Fruit fly (Drosophila melanogaster) whole organism, embryonic: Measurements from ENCODE around the gene CG7409.

Source experiments
- Ada2b ChIP-seq: fragments of 200-800 bp; sonication (Bioruptor generic); IDR thresholded peaks from 2 replicates; pipeline ENCODE4 v1.3.6; 2022; ENCODE audit warnings: missing biosample characterization, missing genetic modification characterization
- Adf1 ChIP-seq: fragments of 200-800 bp; sonication (Bioruptor generic); IDR thresholded peaks from 2 replicates; pipeline ENCODE4 v1.3.6; 2022; ENCODE audit warnings: missing biosample characterization, missing genetic modification characterization
- Bteb2 ChIP-seq: fragments of 200-800 bp; sonication (Bioruptor generic); optimal IDR thresholded peaks from 2 replicates; lab custom pipeline; 2016; ENCODE audit warnings: missing biosample characterization, missing genetic modification characterization
- CG10366 ChIP-seq: fragments of 200-800 bp; sonication (Bioruptor generic); IDR thresholded peaks from 2 replicates; pipeline ENCODE4 v1.3.6; 2022; ENCODE audit warnings: missing biosample characterization, missing genetic modification characterization
- CG10543 ChIP-seq: fragments of 200-800 bp; sonication (Bioruptor generic); optimal IDR thresholded peaks from 3 replicates; lab custom pipeline; 2017; ENCODE audit warnings: missing biosample characterization, mild to moderate bottlenecking, missing genetic modification characterization, moderate library complexity
- CG11085 ChIP-seq: fragments of 200-800 bp; sonication (Bioruptor generic); IDR thresholded peaks from 2 replicates; pipeline ENCODE4 v1.3.6; 2022; ENCODE audit warnings: missing biosample characterization, missing genetic modification characterization
- CG12155 ChIP-seq: fragments of 200-800 bp; sonication (Bioruptor generic); optimal IDR thresholded peaks from 3 replicates; lab custom pipeline; 2016; ENCODE audit warnings: missing biosample characterization, missing genetic modification characterization
- CG12299 ChIP-seq: fragments of 200-800 bp; sonication (Bioruptor generic); optimal IDR thresholded peaks from 2 replicates; lab custom pipeline; 2018; ENCODE audit warnings: missing biosample characterization, mild to moderate bottlenecking, missing genetic modification characterization
- CG13624 ChIP-seq: fragments of 200-800 bp; sonication (Bioruptor generic); optimal IDR thresholded peaks from 2 replicates; lab custom pipeline; 2016; ENCODE audit warnings: missing biosample characterization, missing genetic modification characterization
- CG14014 ChIP-seq: fragments of 200-800 bp; sonication (Bioruptor generic); IDR thresholded peaks from 2 replicates; pipeline ENCODE4 v1.3.6; 2022; ENCODE audit warnings: missing biosample characterization, missing genetic modification characterization
- CG17361 ChIP-seq: fragments of 200-800 bp; sonication (Bioruptor generic); IDR thresholded peaks from 3 replicates; pipeline ENCODE4 v1.3.6; 2022; ENCODE audit warnings: missing biosample characterization, missing genetic modification characterization
- CG17568 ChIP-seq: fragments of 200-800 bp; sonication (Bioruptor generic); optimal IDR thresholded peaks from 2 replicates; lab custom pipeline; 2018; ENCODE audit warnings: missing biosample characterization, mild to moderate bottlenecking, missing genetic modification characterization, moderate library complexity
- CG18476 ChIP-seq: fragments of 200-800 bp; sonication (Bioruptor generic); optimal IDR thresholded peaks from 2 replicates; lab custom pipeline; 2016; ENCODE audit warnings: missing biosample characterization, mild to moderate bottlenecking, missing genetic modification characterization
- CG18599 ChIP-seq: fragments of 200-800 bp; sonication (Bioruptor generic); optimal IDR thresholded peaks from 3 replicates; lab custom pipeline; 2017; ENCODE audit warnings: missing biosample characterization, missing genetic modification characterization, mild to moderate bottlenecking, moderate library complexity, missing genetic modification reagents
- CG2120 ChIP-seq: fragments of 200-800 bp; sonication (Bioruptor generic); optimal IDR thresholded peaks from 3 replicates; lab custom pipeline; 2016; ENCODE audit warnings: missing biosample characterization, missing genetic modification characterization
- CG30403 ChIP-seq: fragments of 200-800 bp; sonication (Bioruptor generic); optimal IDR thresholded peaks from 3 replicates; lab custom pipeline; 2016; ENCODE audit warnings: missing biosample characterization, missing genetic modification characterization
- CG32532 ChIP-seq: fragments of 200-800 bp; sonication (Bioruptor generic); IDR thresholded peaks from 2 replicates; pipeline ENCODE4 v1.3.6; 2022; ENCODE audit warnings: missing biosample characterization, missing genetic modification characterization
- CG34224 ChIP-seq: fragments of 200-800 bp; sonication (Bioruptor generic); IDR thresholded peaks from 3 replicates; pipeline ENCODE4 v1.3.6; 2022; ENCODE audit warnings: missing biosample characterization, missing genetic modification characterization; ENCODE audit not compliant: partially characterized antibody
- CG34376 ChIP-seq: fragments of 200-800 bp; sonication (Bioruptor generic); optimal IDR thresholded peaks from 2 replicates; lab custom pipeline; 2018; ENCODE audit warnings: missing biosample characterization, mild to moderate bottlenecking, missing genetic modification characterization
- CG4424 ChIP-seq: fragments of 200-800 bp; sonication (Bioruptor generic); optimal IDR thresholded peaks from 3 replicates; lab custom pipeline; 2016; ENCODE audit warnings: missing biosample characterization, missing genetic modification characterization
- CG7556 ChIP-seq: fragments of 200-800 bp; sonication (Bioruptor generic); optimal IDR thresholded peaks from 2 replicates; lab custom pipeline; 2017; ENCODE audit warnings: missing biosample characterization, mild to moderate bottlenecking, missing genetic modification characterization
- CG9817 ChIP-seq: fragments of 200-800 bp; sonication (Bioruptor generic); optimal IDR thresholded peaks from 2 replicates; lab custom pipeline; 2018; ENCODE audit warnings: missing biosample characterization, mild to moderate bottlenecking, missing genetic modification characterization, moderate library complexity
- CG9932 ChIP-seq: fragments of 200-800 bp; sonication (Bioruptor generic); IDR thresholded peaks from 2 replicates; pipeline ENCODE4 v1.3.6; 2022; ENCODE audit warnings: missing biosample characterization, missing genetic modification characterization
- Dbx ChIP-seq: fragments of 200-800 bp; sonication (Bioruptor generic); IDR thresholded peaks from 3 replicates; pipeline ENCODE4 v1.3.6; 2022; ENCODE audit warnings: missing biosample characterization, missing genetic modification characterization
- Ets65A ChIP-seq: fragments of 200-800 bp; sonication (Bioruptor generic); peaks from one replicate; lab custom pipeline; 2016; ENCODE audit warnings: missing biosample characterization, missing genetic modification characterization
- HLH54F ChIP-seq: fragments of 200-800 bp; sonication (Bioruptor generic); optimal IDR thresholded peaks from 3 replicates; lab custom pipeline; 2016; ENCODE audit warnings: missing biosample characterization, missing genetic modification characterization
- Hey ChIP-seq: fragments of 200-800 bp; sonication (Bioruptor generic); optimal IDR thresholded peaks from 3 replicates; lab custom pipeline; 2018; ENCODE audit warnings: missing biosample characterization, mild to moderate bottlenecking, missing genetic modification characterization
- Hmr ChIP-seq: fragments of 200-800 bp; sonication (Bioruptor generic); optimal IDR thresholded peaks from 3 replicates; lab custom pipeline; 2017; ENCODE audit warnings: mild to moderate bottlenecking, missing biosample characterization, missing genetic modification reagents, missing genetic modification characterization
- MBD-R2 ChIP-seq: fragments of 200-800 bp; sonication (Bioruptor generic); IDR thresholded peaks from 2 replicates; pipeline ENCODE4 v1.3.6; 2022; ENCODE audit warnings: missing biosample characterization, missing genetic modification characterization
- MTF-1 ChIP-seq: fragments of 200-800 bp; sonication (Bioruptor generic); optimal IDR thresholded peaks from 2 replicates; lab custom pipeline; 2018; ENCODE audit warnings: missing biosample characterization, mild to moderate bottlenecking, missing genetic modification characterization, borderline replicate concordance
- Med ChIP-seq: fragments of 200-800 bp; sonication (Bioruptor generic); peaks from one replicate; lab custom pipeline; 2016; ENCODE audit warnings: missing biosample characterization, missing genetic modification characterization, mild to moderate bottlenecking, inconsistent platforms, moderate library complexity
- Myb ChIP-seq: fragments of 200-800 bp; sonication (Bioruptor generic); optimal IDR thresholded peaks from 2 replicates; lab custom pipeline; 2016; ENCODE audit warnings: missing biosample characterization, missing genetic modification characterization
- NFAT ChIP-seq: fragments of 200-800 bp; sonication (Bioruptor generic); IDR thresholded peaks from 2 replicates; pipeline ENCODE4 v1.3.6; 2022; ENCODE audit warnings: missing biosample characterization, missing genetic modification characterization
- Rfx ChIP-seq: fragments of 200-800 bp; sonication (Bioruptor generic); IDR thresholded peaks from 2 replicates; pipeline ENCODE4 v1.3.6; 2022; ENCODE audit warnings: missing biosample characterization, missing genetic modification characterization
- caup ChIP-seq: fragments of 200-800 bp; sonication (Bioruptor generic); optimal IDR thresholded peaks from 3 replicates; lab custom pipeline; 2017; ENCODE audit warnings: missing biosample characterization, mild to moderate bottlenecking, missing genetic modification characterization, moderate library complexity; ENCODE audit not compliant: severe bottlenecking
- ems ChIP-seq: fragments of 200-800 bp; sonication (Bioruptor generic); optimal IDR thresholded peaks from 3 replicates; lab custom pipeline; 2016; ENCODE audit warnings: missing biosample characterization, missing genetic modification characterization
- gt ChIP-seq: fragments of 200-800 bp; sonication (Bioruptor generic); IDR thresholded peaks from 2 replicates; pipeline ENCODE4 v1.3.6; 2022; ENCODE audit warnings: missing biosample characterization, missing genetic modification characterization
- klu ChIP-seq: fragments of 200-800 bp; sonication (Bioruptor generic); IDR thresholded peaks from 2 replicates; pipeline ENCODE4 v1.3.6; 2022; ENCODE audit warnings: missing biosample characterization, missing genetic modification characterization
- lab ChIP-seq: fragments of 200-800 bp; sonication (Bioruptor generic); optimal IDR thresholded peaks from 3 replicates; lab custom pipeline; 2017; ENCODE audit warnings: missing biosample characterization, missing genetic modification characterization, mild to moderate bottlenecking, moderate library complexity, missing genetic modification reagents
- lilli ChIP-seq: fragments of 200-800 bp; sonication (Bioruptor generic); optimal IDR thresholded peaks from 3 replicates; lab custom pipeline; 2016; ENCODE audit warnings: missing biosample characterization, missing genetic modification characterization
- lmd ChIP-seq: fragments of 200-800 bp; sonication (Bioruptor generic); IDR thresholded peaks from 2 replicates; pipeline ENCODE4 v1.3.6; 2022; ENCODE audit warnings: missing biosample characterization, missing genetic modification characterization
- luna ChIP-seq: fragments of 200-800 bp; sonication (Bioruptor generic); optimal IDR thresholded peaks from 2 replicates; lab custom pipeline; 2016; ENCODE audit warnings: missing biosample characterization, missing genetic modification characterization
- row ChIP-seq: fragments of 200-800 bp; sonication (Bioruptor generic); IDR thresholded peaks from 3 replicates; pipeline ENCODE4 v1.3.6; 2022; ENCODE audit warnings: missing biosample characterization, missing genetic modification characterization
- sens ChIP-seq: fragments of 200-800 bp; sonication (Bioruptor generic); peaks from one replicate; lab custom pipeline; 2016; ENCODE audit warnings: missing biosample characterization, missing genetic modification characterization
- slbo ChIP-seq: fragments of 200-800 bp; sonication (Bioruptor generic); IDR thresholded peaks from 2 replicates; pipeline ENCODE4 v1.3.6; 2022; ENCODE audit warnings: missing biosample characterization, missing genetic modification characterization
- sug ChIP-seq: fragments of 200-800 bp; optimal IDR thresholded peaks from 2 replicates; lab custom pipeline; 2019; ENCODE audit warnings: missing biosample characterization, mild to moderate bottlenecking, missing genetic modification characterization, moderate library complexity
- tll ChIP-seq, 2 experiments: fragments of 200-800 bp in 1 of 2; fragments of >200 bp in 1 of 2; sonication (Bioruptor generic) in 1 of 2; optimal IDR thresholded peaks; 2 replicates each; lab custom pipeline; 2017 to 2019; ENCODE audit warnings: missing biosample characterization in 2 of 2, missing genetic modification characterization in 2 of 2, mild to moderate bottlenecking in 1 of 2, moderate library complexity in 1 of 2
- vfl ChIP-seq: fragments of 200-800 bp; sonication (Bioruptor generic); optimal IDR thresholded peaks from 2 replicates; lab custom pipeline; 2016; ENCODE audit warnings: missing biosample characterization, missing genetic modification characterization

CG7409 gene

DNA sequence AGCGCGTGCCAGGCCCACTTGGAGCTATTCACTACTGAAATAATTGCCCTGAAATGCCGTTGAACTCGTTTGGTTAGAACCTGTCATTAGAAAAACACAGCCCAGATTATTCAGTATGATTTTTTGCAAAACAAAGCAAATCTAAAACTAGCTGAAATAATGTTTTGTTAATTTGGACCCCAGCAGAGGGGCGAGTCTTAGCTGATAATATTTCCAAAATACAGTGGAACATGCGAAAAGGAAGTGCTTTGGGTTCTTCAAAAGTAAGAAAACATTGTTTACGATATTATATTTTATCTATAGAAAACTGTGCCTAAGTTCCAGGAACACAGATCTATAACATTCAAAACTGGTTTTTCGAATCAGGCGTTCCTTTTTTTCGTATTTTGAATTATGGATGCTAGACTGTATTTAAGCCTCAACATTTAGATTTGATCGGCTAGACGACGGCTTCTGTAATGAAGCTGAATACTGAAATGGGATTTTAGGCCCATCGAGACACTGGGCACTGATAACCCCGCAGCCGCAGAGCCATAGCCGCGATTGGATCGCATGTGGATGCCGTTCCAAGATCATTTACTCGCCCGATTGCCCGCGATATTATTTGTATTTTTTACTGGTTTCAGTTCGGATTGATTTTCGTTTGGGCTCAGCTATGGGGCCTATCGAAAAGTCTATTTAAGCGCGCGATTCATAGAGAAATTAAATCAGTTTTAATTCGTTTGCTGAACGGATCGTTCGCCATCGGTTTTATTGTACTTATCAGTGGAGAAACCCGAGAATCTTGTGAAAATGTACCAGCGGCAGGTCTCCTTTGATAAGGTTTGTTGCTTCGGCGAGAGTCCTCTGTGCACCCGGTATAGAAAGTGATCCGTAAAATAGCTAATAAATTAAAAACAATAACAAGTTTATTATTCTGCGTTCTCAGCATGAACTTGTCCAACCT lies 5.9 kb downstream of the CG7409 start, which contains the start of gene Hn:
TSS of gene Hn (plus strand) at position 619 of the 946 bp plus-strand sequence.
- TF ChIP-seq CG34224 (GFP tag; lab: Robert Waterston, UW) (peak; percentile 20; the same call in 1 of the 3 replicates), lilli (GFP tag; lab: Kevin White, UChicago) (peak; percentile 17), CG18599 (peak; percentile 14), CG7556 (GFP tag; lab: Kevin White, UChicago) (no peak), MTF-1 (GFP tag; lab: Kevin White, UChicago) (no peak), luna (GFP tag; lab: Kevin White, UChicago) (peak; percentile 12), CG9817 (tag; lab: Kevin White, UChicago) (peak; percentile 23), Bteb2 (GFP tag; lab: Kevin White, UChicago) (peak; percentile 2), CG18476 (no peak), Hmr (GFP tag; lab: Kevin White, UChicago) (peak; percentile 26), Med (GFP tag; lab: Kevin White, UChicago) (peak; percentile 83), gt (GFP tag; lab: Robert Waterston, UW) (no peak), CG12155 (GFP tag; lab: Kevin White, UChicago) (peak; percentile 12), CG30403 (GFP tag; lab: Kevin White, UChicago) (peak; percentile 8), Ada2b (GFP tag; lab: Robert Waterston, UW) (0 out of 2 replicates have a peak, but pooled peaks have one; percentile 8), sens (GFP tag; lab: Kevin White, UChicago) (peak; percentile 76), Dbx (GFP tag; lab: Robert Waterston, UW) (0 out of 3 replicates have a peak, but pooled peaks have one; percentile 32), lab (peak; percentile 19), CG11085 (GFP tag; lab: Robert Waterston, UW) (0 out of 2 replicates have a peak, but pooled peaks have one; percentile 29), HLH54F (GFP tag; lab: Kevin White, UChicago) (peak; percentile 19), CG10366 (GFP tag; lab: Robert Waterston, UW) (peak; percentile 20; the same call in 1 of the 2 replicates), Rfx (peak; percentile 69), CG2120 (peak; percentile 78), NFAT (GFP tag; lab: Robert Waterston, UW) (0 out of 2 replicates have a peak, but pooled peaks have one; percentile 45), Ets65A (GFP tag; lab: Kevin White, UChicago) (peak; percentile 21), CG13624 (peak; percentile 18), Myb (GFP tag; lab: Kevin White, UChicago) (peak; percentile 18), CG10543 (GFP tag; lab: Kevin White, UChicago) (peak; percentile 20), ems (GFP tag; lab: Kevin White, UChicago) (no peak), vfl (GFP tag; lab: Kevin White, UChicago) (peak; percentile 1), lmd (peak; percentile 39; the same call in 1 of the 2 replicates), MBD-R2 (GFP tag; lab: Robert Waterston, UW) (0 out of 2 replicates have a peak, but pooled peaks have one; percentile 17), klu (0 out of 2 replicates have a peak, but pooled peaks have one; percentile 21), CG32532 (GFP tag; lab: Robert Waterston, UW) (peak; percentile 64; the same call in 1 of the 2 replicates), Hey (no peak), CG17361 (no peak), sug (peak; percentile 96), CG34376 (GFP tag; lab: Kevin White, UChicago) (peak; percentile 86), row (GFP tag; lab: Robert Waterston, UW) (peak; percentile 39; the same call in 2 of the 3 replicates), tll (GFP tag; optimal IDR thresholded peaks at IDR 0.05; lab: Kevin White, UChicago) (no peak), CG17568 (GFP tag; lab: Kevin White, UChicago) (no peak), CG12299 (tag; lab: Kevin White, UChicago) (no peak), slbo (GFP tag; lab: Robert Waterston, UW) (peak; percentile 69), caup (GFP tag; lab: Kevin White, UChicago) (peak; percentile 4), CG14014 (GFP tag; lab: Robert Waterston, UW) (peak; percentile 22; the same call in 1 of the 2 replicates), Adf1 (GFP tag; lab: Robert Waterston, UW) (peak; percentile 24; the same call in 1 of the 2 replicates), CG9932 (peak; percentile 80), CG4424 (GFP tag; lab: Kevin White, UChicago) (no peak)
